Worm (Caenorhabditis elegans) whole organism, early embryonic: ENCODE data around the gene F44D12.16.

Experiments used
- ama-1 ChIP-seq: fragments of 150-350 bp; optimal IDR thresholded peaks from 2 replicates; lab custom pipeline; 2014
- ceh-13 ChIP-seq: fragments of 200-800 bp; sonication (Bioruptor generic); optimal IDR thresholded peaks from 2 replicates; lab custom pipeline; 2018; ENCODE audit warnings: mild to moderate bottlenecking, missing genetic modification characterization, missing compliant biosample characterization
- flt-1 ChIP-seq: fragments of 200-800 bp; sonication (Bioruptor generic); IDR thresholded peaks from 2 replicates; pipeline ENCODE4 v1.3.6; 2022; ENCODE audit warnings: missing genetic modification characterization, missing compliant biosample characterization
- pes-1 ChIP-seq: fragments of 200-800 bp; sonication (Bioruptor generic); IDR thresholded peaks from 2 replicates; pipeline ENCODE4 v1.3.6; 2022; ENCODE audit warnings: missing genetic modification reagents, missing genetic modification characterization, missing compliant biosample characterization
- scrt-1 ChIP-seq: fragments of 200-800 bp; sonication (Bioruptor generic); IDR thresholded peaks from 2 replicates; pipeline ENCODE4 v1.3.6; 2022; ENCODE audit warnings: missing genetic modification characterization, missing compliant biosample characterization
- tbx-11 ChIP-seq: fragments of 200-800 bp; sonication (Bioruptor generic); IDR thresholded peaks from 2 replicates; pipeline ENCODE4 v1.3.6; 2022; ENCODE audit warnings: missing genetic modification characterization, missing compliant biosample characterization
- tbx-37 ChIP-seq: fragments of 200-800 bp; sonication (Bioruptor generic); conservative IDR thresholded peaks from 2 replicates; pipeline ENCODE4 v1.3.6; 2022; ENCODE audit warnings: missing genetic modification reagents, missing genetic modification characterization, missing compliant biosample characterization

DNA sequence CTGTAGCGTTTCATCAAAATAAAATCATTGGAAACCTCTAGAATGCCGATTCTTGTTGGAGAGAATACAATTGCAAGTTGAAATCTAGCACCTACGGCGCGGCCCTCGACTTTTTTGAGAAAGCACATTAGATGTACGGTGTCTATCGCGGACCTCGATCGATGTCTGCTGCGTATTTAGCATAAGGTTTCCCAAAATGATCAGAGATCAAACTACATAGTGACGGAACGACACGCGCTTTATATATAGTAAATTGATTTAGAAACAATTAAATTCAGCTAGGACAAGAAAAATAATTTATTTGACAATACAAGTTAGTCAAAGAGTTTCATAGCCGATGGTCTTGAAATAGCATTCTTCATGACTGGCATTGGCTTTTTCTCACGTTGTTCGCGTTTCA lies 2.8 kb upstream of the F44D12.16 start:
- TF ChIP-seq pes-1 = no peak
- no peak for TF ChIP-seq flt-1 (GFP tag; lab: Robert Waterston, UW)
- TF ChIP-seq ceh-13 (GFP tag; lab: Kevin White, UChicago) = no peak
- no peak for TF ChIP-seq scrt-1 (GFP tag; lab: Robert Waterston, UW)
- no peak for TF ChIP-seq ama-1 (lab: Kevin White, UChicago)
- no peak for TF ChIP-seq tbx-37
- TF ChIP-seq tbx-11 (GFP tag; lab: Robert Waterston, UW) = no peak
